Worm (Caenorhabditis elegans): ENCODE results near the gene nhr-121.

DNA sequence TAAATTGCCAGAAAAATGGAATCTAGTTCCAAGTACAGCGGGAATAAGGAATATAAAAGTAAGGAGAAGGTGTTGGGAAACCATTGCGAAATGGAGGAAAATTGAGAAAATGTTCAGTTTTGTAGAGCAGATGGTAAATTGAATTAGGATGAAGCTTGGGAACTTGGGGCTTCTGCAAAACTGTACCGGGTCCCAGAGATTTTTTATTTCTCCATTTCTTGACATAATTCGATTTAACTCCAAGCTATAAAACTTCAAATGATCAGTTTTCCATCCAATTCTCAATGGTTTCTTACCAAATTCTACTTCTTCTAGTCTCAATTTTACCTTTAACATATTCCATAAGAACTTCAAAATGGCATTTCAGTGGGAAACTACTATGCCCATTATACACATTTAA lies 13.6 kb upstream of the nhr-121 start, which contains the start of the genes E02H9.9 and E02H9.1:
- TF ChIP-seq ceh-100 (GFP tag; IDR thresholded peaks at IDR 0.05) (no peak), mes-4 (tag; optimal IDR thresholded peaks at IDR 0.05) (no peak), ztf-25 (GFP tag; IDR thresholded peaks at IDR 0.05) (no peak), nhr-90 (tag; optimal IDR thresholded peaks at IDR 0.05) (no peak), ama-1 (optimal IDR thresholded peaks at IDR 0.05) (no peak), ama-1 (GFP tag; optimal IDR thresholded peaks at IDR 0.05) (no peak), Y67H2A.10 (GFP tag; conservative IDR thresholded peaks at IDR 0.05) (no peak), F22D6.2 (tag; optimal IDR thresholded peaks at IDR 0.05) (no peak), efl-1 (GFP tag; optimal IDR thresholded peaks at IDR 0.05) (no peak), dpl-1 (GFP tag; optimal IDR thresholded peaks at IDR 0.05) (no peak), pha-4 (tag; optimal IDR thresholded peaks at IDR 0.05) (no peak)

All from whole organism, young adult.